Fruit fly (Drosophila melanogaster) whole organism, wandering third instar larva: ENCODE results near the gene CG10096.

Experiments used
- CG9705 ChIP-seq: fragments of 200-800 bp; sonication (Bioruptor generic); optimal IDR thresholded peaks from 2 replicates; lab custom pipeline; 2018; ENCODE audit warnings: missing biosample characterization, mild to moderate bottlenecking, missing genetic modification characterization
- CrebA ChIP-seq: fragments of 200-800 bp; sonication (Bioruptor generic); optimal IDR thresholded peaks from 2 replicates; lab custom pipeline; 2016; ENCODE audit warnings: missing biosample characterization, mild to moderate bottlenecking, missing genetic modification characterization, borderline replicate concordance
- Dfd ChIP-seq: fragments of >200 bp; optimal IDR thresholded peaks from 2 replicates; lab custom pipeline; 2017; ENCODE audit warnings: missing biosample characterization, missing genetic modification characterization
- Hr78 ChIP-seq: fragments of >200 bp; optimal IDR thresholded peaks from 2 replicates; lab custom pipeline; 2017; ENCODE audit warnings: missing biosample characterization, missing genetic modification characterization
- Hr83 ChIP-seq: fragments of 200-300 bp; sonication (Bioruptor generic); optimal IDR thresholded peaks from 2 replicates; lab custom pipeline; 2016; ENCODE audit warnings: missing biosample characterization, mild to moderate bottlenecking, missing genetic modification characterization, moderate library complexity; ENCODE audit not compliant: poor library complexity, severe bottlenecking
- Myc ChIP-seq: fragments of >200 bp; optimal IDR thresholded peaks from 2 replicates; lab custom pipeline; 2017
- brk ChIP-seq: fragments of 200-800 bp; sonication (Bioruptor generic); optimal IDR thresholded peaks from 2 replicates; lab custom pipeline; 2016; ENCODE audit warnings: missing biosample characterization, mild to moderate bottlenecking, missing genetic modification characterization
- psq ChIP-seq: fragments of 200-800 bp; sonication (Bioruptor generic); optimal IDR thresholded peaks from 3 replicates; lab custom pipeline; 2017; ENCODE audit warnings: missing biosample characterization, mild to moderate bottlenecking, missing genetic modification characterization, moderate library complexity
- rgr ChIP-seq: fragments of 200-800 bp; sonication (Bioruptor generic); optimal IDR thresholded peaks from 3 replicates; lab custom pipeline; 2016; ENCODE audit warnings: missing biosample characterization, mild to moderate bottlenecking, missing genetic modification characterization
- tai ChIP-seq: sonication (Bioruptor generic); optimal IDR thresholded peaks from 2 replicates; lab custom pipeline; 2016; ENCODE audit warnings: missing biosample characterization, missing genetic modification characterization
- usp ChIP-seq: fragments of >200 bp; optimal IDR thresholded peaks from 2 replicates; lab custom pipeline; 2017; ENCODE audit warnings: missing biosample characterization, missing genetic modification characterization
- woc ChIP-seq: sonication (Bioruptor generic); optimal IDR thresholded peaks from 2 replicates; lab custom pipeline; 2016; ENCODE audit warnings: missing biosample characterization, mild to moderate bottlenecking, missing genetic modification characterization

- TF ChIP-seq woc (no peak), Hr78 (GFP tag; lab: Kevin White, UChicago) (no peak), rgr (no peak), CrebA (GFP tag; lab: Kevin White, UChicago) (no peak), Myc (lab: Kevin White, UChicago) (no peak), tai (GFP tag; lab: Kevin White, UChicago) (no peak), usp (GFP tag; lab: Kevin White, UChicago) (no peak), Dfd (GFP tag; lab: Kevin White, UChicago) (no peak), brk (no peak), Hr83 (GFP tag; lab: Kevin White, UChicago) (no peak), psq (no peak), CG9705 (GFP tag; lab: Kevin White, UChicago) (no peak)
Measured at dm6 chr3R:12383036-12383435, 12.7 kb downstream of the CG10096 start, which contains the start of gene GstD11.
